Worm (Caenorhabditis elegans) whole organism, late embryonic: ENCODE data around the gene pqn-37.

Experiments
- T23F11.4 ChIP-seq: fragments of 200-800 bp; sonication (Bioruptor generic); optimal IDR thresholded peaks from 2 replicates; lab custom pipeline; 2018; ENCODE audit warnings: mild to moderate bottlenecking, missing genetic modification characterization, missing compliant biosample characterization
- ama-1 ChIP-seq: fragments of 150-350 bp; optimal IDR thresholded peaks from 2 replicates; lab custom pipeline; 2014
- fkh-6 ChIP-seq: sonication (generic microtip); optimal IDR thresholded peaks from 2 replicates; lab custom pipeline; 2016; ENCODE audit warnings: missing genetic modification characterization, missing compliant biosample characterization
- hlh-30 ChIP-seq: sonication (generic microtip); optimal IDR thresholded peaks from 2 replicates; lab custom pipeline; 2017; ENCODE audit warnings: antibody characterized with exemption, missing genetic modification characterization, missing compliant biosample characterization; ENCODE audit not compliant: insufficient read depth
- lin-11 ChIP-seq: fragments of 200-800 bp; sonication (Bioruptor generic); optimal IDR thresholded peaks from 2 replicates; lab custom pipeline; 2018; ENCODE audit warnings: mild to moderate bottlenecking, missing genetic modification characterization, missing compliant biosample characterization
- nhr-11 ChIP-seq: fragments of 150-350 bp; optimal IDR thresholded peaks from 2 replicates; lab custom pipeline; 2014; ENCODE audit warnings: missing biosample characterization, missing genetic modification characterization
- pha-4 ChIP-seq: fragments of 150-350 bp; optimal IDR thresholded peaks from 2 replicates; lab custom pipeline; 2018; ENCODE audit warnings: missing biosample characterization, missing genetic modification reagents, missing genetic modification characterization
- rnt-1 ChIP-seq: sonication (generic microtip); optimal IDR thresholded peaks from 2 replicates; lab custom pipeline; 2016; ENCODE audit warnings: missing genetic modification characterization, missing compliant biosample characterization
- tbx-2 ChIP-seq: sonication (generic microtip); optimal IDR thresholded peaks from 2 replicates; lab custom pipeline; 2016; ENCODE audit warnings: missing genetic modification characterization, missing compliant biosample characterization
- tbx-7 ChIP-seq: sonication (generic microtip); optimal IDR thresholded peaks from 2 replicates; lab custom pipeline; 2016; ENCODE audit warnings: missing genotype, missing genetic modification characterization, missing compliant biosample characterization
- zip-5 ChIP-seq: sonication (generic microtip); optimal IDR thresholded peaks from 2 replicates; lab custom pipeline; 2016; ENCODE audit warnings: missing genetic modification characterization, missing compliant biosample characterization

DNA sequence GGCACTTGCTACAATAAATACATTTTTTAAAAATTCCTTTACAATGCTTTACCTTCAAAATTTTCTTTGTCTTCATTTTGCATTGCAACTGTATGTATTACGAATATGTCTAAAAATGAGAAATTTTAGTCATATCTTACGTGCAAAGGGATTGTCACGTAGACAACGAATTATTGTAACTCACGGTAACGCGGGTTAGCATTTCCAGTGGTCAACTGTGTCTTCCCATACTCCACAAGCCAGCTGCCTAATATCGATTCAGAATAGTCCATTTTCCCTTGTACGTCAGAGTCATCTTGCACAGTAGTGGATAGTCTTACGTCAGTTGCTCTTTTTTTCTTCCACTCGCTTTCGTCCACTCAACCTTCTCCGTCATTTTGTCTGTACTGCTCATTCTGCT, 12.3 kb upstream of the pqn-37 start, which contains the start of gene fbxb-71:
- TF ChIP-seq hlh-30 (tag; lab: Kevin White, UChicago) (no peak), rnt-1 (no peak), tbx-7 (tag; lab: Kevin White, UChicago) (no peak), lin-11 (tag; lab: Kevin White, UChicago) (no peak), ama-1 (lab: Kevin White, UChicago) (no peak), T23F11.4 (GFP tag; lab: Kevin White, UChicago) (no peak), nhr-11 (no peak), tbx-2 (no peak), fkh-6 (tag; lab: Kevin White, UChicago) (no peak), pha-4 (no peak), zip-5 (no peak)
